Fruit fly (Drosophila melanogaster) whole organism, wandering third instar larva: ENCODE data around the gene PIG-L.

ENCODE experiments used
- Abd-B ChIP-seq: fragments of >200 bp; optimal IDR thresholded peaks from 2 replicates; lab custom pipeline; 2017; ENCODE audit warnings: missing biosample characterization, missing genetic modification characterization
- CG32264 ChIP-seq: fragments of 200-800 bp; sonication (Bioruptor generic); optimal IDR thresholded peaks from 2 replicates; lab custom pipeline; 2016; ENCODE audit warnings: missing biosample characterization, missing genetic modification characterization
- CG9705 ChIP-seq: fragments of 200-800 bp; sonication (Bioruptor generic); optimal IDR thresholded peaks from 2 replicates; lab custom pipeline; 2018; ENCODE audit warnings: missing biosample characterization, mild to moderate bottlenecking, missing genetic modification characterization
- CrebA ChIP-seq: fragments of 200-800 bp; sonication (Bioruptor generic); optimal IDR thresholded peaks from 2 replicates; lab custom pipeline; 2016; ENCODE audit warnings: missing biosample characterization, mild to moderate bottlenecking, missing genetic modification characterization, borderline replicate concordance
- Dfd ChIP-seq: fragments of >200 bp; optimal IDR thresholded peaks from 2 replicates; lab custom pipeline; 2017; ENCODE audit warnings: missing biosample characterization, missing genetic modification characterization
- Dif ChIP-seq: fragments of 200-275, 200-300 bp; sonication (Bioruptor generic); optimal IDR thresholded peaks from 2 replicates; lab custom pipeline; 2018; ENCODE audit warnings: missing biosample characterization, missing genetic modification characterization; ENCODE audit not compliant: partially characterized antibody
- GATAd ChIP-seq: sonication (Bioruptor generic); optimal IDR thresholded peaks from 2 replicates; lab custom pipeline; 2016; ENCODE audit warnings: missing biosample characterization, missing genetic modification characterization
- HLH106 ChIP-seq: fragments of 200-800 bp; optimal IDR thresholded peaks from 3 replicates; lab custom pipeline; 2019; ENCODE audit warnings: missing biosample characterization, mild to moderate bottlenecking, missing genetic modification characterization, moderate library complexity
- Hr78 ChIP-seq: fragments of >200 bp; optimal IDR thresholded peaks from 2 replicates; lab custom pipeline; 2017; ENCODE audit warnings: missing biosample characterization, missing genetic modification characterization
- Hr83 ChIP-seq: fragments of 200-300 bp; sonication (Bioruptor generic); optimal IDR thresholded peaks from 2 replicates; lab custom pipeline; 2016; ENCODE audit warnings: missing biosample characterization, mild to moderate bottlenecking, missing genetic modification characterization, moderate library complexity; ENCODE audit not compliant: poor library complexity, severe bottlenecking
- Jra ChIP-seq: sonication (Bioruptor generic); optimal IDR thresholded peaks from 2 replicates; lab custom pipeline; 2016; ENCODE audit warnings: missing biosample characterization, missing genetic modification characterization
- Mio ChIP-seq: sonication (Bioruptor generic); optimal IDR thresholded peaks from 2 replicates; lab custom pipeline; 2016; ENCODE audit warnings: missing biosample characterization, missing genetic modification characterization
- Myc ChIP-seq: fragments of >200 bp; optimal IDR thresholded peaks from 2 replicates; lab custom pipeline; 2017
- N ChIP-seq: fragments of >200 bp; optimal IDR thresholded peaks from 2 replicates; lab custom pipeline; 2018; ENCODE audit warnings: missing biosample characterization, missing external identifiers, missing genetic modification characterization
- OdsH ChIP-seq: fragments of 200-800 bp; sonication (Bioruptor generic); optimal IDR thresholded peaks from 2 replicates; lab custom pipeline; 2016; ENCODE audit warnings: missing biosample characterization, mild to moderate bottlenecking, missing genetic modification characterization
- Rel ChIP-seq, 2 experiments: fragments of 200-800 bp; sonication (Bioruptor generic) in 1 of 2; optimal IDR thresholded peaks; 2 replicates in 1 of 2; 3 replicates in 1 of 2; lab custom pipeline; 2016 to 2019; ENCODE audit warnings: mild to moderate bottlenecking in 2 of 2, missing biosample characterization in 2 of 2, missing genetic modification characterization in 2 of 2, moderate library complexity in 1 of 2
- Sp1 ChIP-seq: fragments of 200-800 bp; sonication (Bioruptor generic); optimal IDR thresholded peaks from 3 replicates; lab custom pipeline; 2019; ENCODE audit warnings: missing biosample characterization, mild to moderate bottlenecking, missing genetic modification characterization, moderate library complexity
- Vsx2 ChIP-seq: fragments of 200-300, 225-300 bp; sonication (Bioruptor generic); optimal IDR thresholded peaks from 2 replicates; lab custom pipeline; 2018; ENCODE audit warnings: missing biosample characterization, missing genetic modification characterization; ENCODE audit not compliant: partially characterized antibody
- br ChIP-seq: fragments of 200-800 bp; sonication (Bioruptor generic); optimal IDR thresholded peaks from 2 replicates; lab custom pipeline; 2016; ENCODE audit warnings: missing biosample characterization, missing genetic modification characterization
- brk ChIP-seq: fragments of 200-800 bp; sonication (Bioruptor generic); optimal IDR thresholded peaks from 2 replicates; lab custom pipeline; 2016; ENCODE audit warnings: missing biosample characterization, mild to moderate bottlenecking, missing genetic modification characterization
- dmrt93B ChIP-seq: fragments of 200-800 bp; sonication (Bioruptor generic); optimal IDR thresholded peaks from 2 replicates; lab custom pipeline; 2018; ENCODE audit warnings: missing biosample characterization, mild to moderate bottlenecking, missing genetic modification characterization
- ey ChIP-seq: fragments of 200-800 bp; sonication (Bioruptor generic); optimal IDR thresholded peaks from 2 replicates; lab custom pipeline; 2016; ENCODE audit warnings: missing biosample characterization, missing genetic modification characterization
- foxo ChIP-seq, 2 experiments: fragments of 200-800 bp; sonication (Bioruptor generic); optimal IDR thresholded peaks; 2 replicates in 1 of 2; 3 replicates in 1 of 2; lab custom pipeline; 2016 to 2017; ENCODE audit warnings: missing biosample characterization in 2 of 2, missing genetic modification characterization in 2 of 2
- fru ChIP-seq: fragments of 200-800 bp; sonication (Bioruptor generic); optimal IDR thresholded peaks from 3 replicates; lab custom pipeline; 2016; ENCODE audit warnings: missing biosample characterization, mild to moderate bottlenecking, missing genetic modification characterization
- h ChIP-seq: fragments of 200-800 bp; sonication (Bioruptor generic); optimal IDR thresholded peaks from 3 replicates; lab custom pipeline; 2016; ENCODE audit warnings: missing biosample characterization, mild to moderate bottlenecking, missing genetic modification characterization
- jim ChIP-seq: fragments of 175-275, 200-325 bp; sonication (Bioruptor generic); optimal IDR thresholded peaks from 2 replicates; lab custom pipeline; 2016; ENCODE audit warnings: missing biosample characterization, mild to moderate bottlenecking, missing genetic modification characterization
- lola ChIP-seq: fragments of >200 bp; optimal IDR thresholded peaks from 2 replicates; lab custom pipeline; 2017; ENCODE audit warnings: missing biosample characterization, missing genetic modification characterization
- pan ChIP-seq: fragments of >200 bp; optimal IDR thresholded peaks from 2 replicates; lab custom pipeline; 2017
- psq ChIP-seq: fragments of 200-800 bp; sonication (Bioruptor generic); optimal IDR thresholded peaks from 3 replicates; lab custom pipeline; 2017; ENCODE audit warnings: missing biosample characterization, mild to moderate bottlenecking, missing genetic modification characterization, moderate library complexity
- rgr ChIP-seq: fragments of 200-800 bp; sonication (Bioruptor generic); optimal IDR thresholded peaks from 3 replicates; lab custom pipeline; 2016; ENCODE audit warnings: missing biosample characterization, mild to moderate bottlenecking, missing genetic modification characterization
- sage ChIP-seq: fragments of 200-800 bp; sonication (Bioruptor generic); optimal IDR thresholded peaks from 2 replicates; lab custom pipeline; 2016; ENCODE audit warnings: missing biosample characterization, mild to moderate bottlenecking, missing genetic modification characterization
- sv ChIP-seq: fragments of 200-800 bp; sonication (Bioruptor generic); optimal IDR thresholded peaks from 3 replicates; lab custom pipeline; 2016; ENCODE audit warnings: missing biosample characterization, missing genetic modification characterization
- usp ChIP-seq: fragments of >200 bp; optimal IDR thresholded peaks from 2 replicates; lab custom pipeline; 2017; ENCODE audit warnings: missing biosample characterization, missing genetic modification characterization
- woc ChIP-seq: sonication (Bioruptor generic); optimal IDR thresholded peaks from 2 replicates; lab custom pipeline; 2016; ENCODE audit warnings: missing biosample characterization, mild to moderate bottlenecking, missing genetic modification characterization

Gene PIG-L

DNA sequence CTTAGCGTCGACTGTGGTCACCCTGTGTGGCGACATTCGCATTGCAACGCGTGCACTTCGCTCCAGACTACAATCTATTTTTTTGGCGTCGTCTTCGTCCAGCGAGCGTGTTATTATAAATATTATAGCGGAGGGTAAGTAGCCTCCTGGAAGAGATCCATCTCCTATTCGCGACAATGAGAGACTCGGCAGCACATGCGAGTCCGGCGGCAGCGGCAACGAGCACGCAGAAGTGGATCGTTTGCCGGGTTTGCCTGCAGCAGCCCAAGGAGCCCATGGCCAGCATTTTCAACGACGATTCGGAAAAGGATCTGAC, 10.6 kb upstream of the PIG-L start, which contains the start of gene idc:
Gene idc (plus strand): TSS at position 60 of the 316 bp plus-strand sequence.
- TF ChIP-seq HLH106 (tag; lab: Kevin White, UChicago) (peak; percentile 18), ey (GFP tag; lab: Kevin White, UChicago) (no peak)

- TF ChIP-seq fru (GFP tag; lab: Kevin White, UChicago) = peak; percentile 68
- TF ChIP-seq Hr78 = no peak
- TF ChIP-seq Rel (GFP tag; optimal IDR thresholded peaks at IDR 0.05; lab: Kevin White, UChicago) = no peak
- no peak for TF ChIP-seq Rel (tag; optimal IDR thresholded peaks at IDR 0.05; lab: Kevin White, UChicago)
- TF ChIP-seq Abd-B (GFP tag; lab: Kevin White, UChicago) = no peak
- no peak for TF ChIP-seq Hr83 (GFP tag; lab: Kevin White, UChicago)
- no peak for TF ChIP-seq br
- peak; percentile 66 for TF ChIP-seq CG9705 (GFP tag; lab: Kevin White, UChicago)
- TF ChIP-seq brk (GFP tag; lab: Kevin White, UChicago) = no peak
- peak; percentile 84 for TF ChIP-seq HLH106 (tag; lab: Kevin White, UChicago)
- no peak for TF ChIP-seq dmrt93B
- TF ChIP-seq lola = no peak
- peak in 1 of 2 experiments; percentile 79 for TF ChIP-seq foxo (GFP tag; optimal IDR thresholded peaks at IDR 0.05; lab: Kevin White, UChicago)
- TF ChIP-seq woc (GFP tag; lab: Kevin White, UChicago) = peak; percentile 83
- TF ChIP-seq ey (GFP tag; lab: Kevin White, UChicago) = peak; percentile 59
- peak; percentile 65 for TF ChIP-seq sv
- no peak for TF ChIP-seq Mio
- no peak for TF ChIP-seq CG32264
- TF ChIP-seq Vsx2 (GFP tag; lab: Kevin White, UChicago) = no peak
- TF ChIP-seq rgr (GFP tag; lab: Kevin White, UChicago) = peak; percentile 68
- peak; percentile 71 for TF ChIP-seq Sp1 (GFP tag; lab: Kevin White, UChicago)
- no peak for TF ChIP-seq Dfd (GFP tag; lab: Kevin White, UChicago)
- TF ChIP-seq jim (GFP tag; lab: Kevin White, UChicago) = peak; percentile 66
- peak; percentile 64 for TF ChIP-seq psq (GFP tag; lab: Kevin White, UChicago)
- TF ChIP-seq OdsH (GFP tag; lab: Kevin White, UChicago) = peak; percentile 58
- TF ChIP-seq pan (lab: Kevin White, UChicago) = no peak
- no peak for TF ChIP-seq Myc
- no peak for TF ChIP-seq h (GFP tag; lab: Kevin White, UChicago)
- TF ChIP-seq Jra (GFP tag; lab: Kevin White, UChicago) = no peak
- no peak for TF ChIP-seq CrebA (GFP tag; lab: Kevin White, UChicago)
- peak; percentile 32 for TF ChIP-seq GATAd (GFP tag; lab: Kevin White, UChicago)
- no peak for TF ChIP-seq N (GFP tag; lab: Kevin White, UChicago)
- no peak for TF ChIP-seq usp (GFP tag; lab: Kevin White, UChicago)
- TF ChIP-seq sage = no peak
- no peak for TF ChIP-seq Dif
These were observed 10.1 kb upstream of the PIG-L start, which contains the start of gene trem for dm6 chr3R:20031043-20031763. Gene trem, minus strand, starts transcription at chr3R:20031309.

- no peak for TF ChIP-seq jim (GFP tag; lab: Kevin White, UChicago)
- no peak for TF ChIP-seq CrebA (GFP tag; lab: Kevin White, UChicago)
- no peak for TF ChIP-seq psq (GFP tag; lab: Kevin White, UChicago)
- no peak for TF ChIP-seq sv
- TF ChIP-seq lola = no peak
- no peak for TF ChIP-seq sage
- no peak for TF ChIP-seq Dfd (GFP tag; lab: Kevin White, UChicago)
- TF ChIP-seq OdsH (GFP tag; lab: Kevin White, UChicago) = no peak
- TF ChIP-seq dmrt93B = no peak
- TF ChIP-seq Sp1 (GFP tag; lab: Kevin White, UChicago) = no peak
- no peak for TF ChIP-seq usp (GFP tag; lab: Kevin White, UChicago)
- no peak for TF ChIP-seq Dif
- TF ChIP-seq br = no peak
These were observed 6.7 kb upstream of the PIG-L start, which contains the start of the genes CG4424 and CG4854 for dm6 chr3R:20027841-20028240. Gene CG4424, minus strand, starts transcription at chr3R:20028040. Gene CG4854, plus strand, starts transcription at chr3R:20028058.
